Fruit fly (Drosophila melanogaster): ENCODE measurements around the gene CG8833.

- TF ChIP-seq EcR (GFP tag; optimal IDR thresholded peaks at IDR 0.05) = no peak
- TF ChIP-seq Pif1B (GFP tag; optimal IDR thresholded peaks at IDR 0.05) = peak; percentile 55
- no peak for TF ChIP-seq Ets98B (GFP tag; IDR thresholded peaks at IDR 0.05)
- TF ChIP-seq CG12605 (GFP tag; IDR thresholded peaks at IDR 0.05) = no peak
- TF ChIP-seq CG8159 (tag; optimal IDR thresholded peaks at IDR 0.05) = peak; percentile 74
- TF ChIP-seq CG8301 (tag; optimal IDR thresholded peaks at IDR 0.05) = peak; percentile 72
- TF ChIP-seq CG13204 (GFP tag; optimal IDR thresholded peaks at IDR 0.05) = no peak
- peak; percentile 77 for TF ChIP-seq CG14655 (GFP tag; optimal IDR thresholded peaks at IDR 0.05)
- TF ChIP-seq CG15710 (tag; optimal IDR thresholded peaks at IDR 0.05) = peak; percentile 78
Observed at dm6 chr3L:13917589-13918198, 11.1 kb downstream of the CG8833 start.

Data from whole organism, pupa.